Worm (Caenorhabditis elegans) whole organism, L1 larva: Measurements from ENCODE around the gene calu-1.
A peak's percentile ranks its signal among the peaks of the same experiment; 100 is the strongest.

ENCODE experiments used
- C04F5.9 ChIP-seq: sonication (generic microtip); optimal IDR thresholded peaks from 2 replicates; lab custom pipeline; 2016; ENCODE audit warnings: missing genetic modification characterization, missing compliant biosample characterization
- C34B4.2 ChIP-seq: sonication (generic microtip); optimal IDR thresholded peaks from 2 replicates; lab custom pipeline; 2017; ENCODE audit warnings: mild to moderate bottlenecking, missing genetic modification characterization, missing compliant biosample characterization
- alr-1 ChIP-seq: fragments of 200-800 bp; sonication (Bioruptor generic); optimal IDR thresholded peaks from 2 replicates; lab custom pipeline; 2018; ENCODE audit warnings: borderline replicate concordance, mild to moderate bottlenecking, missing genetic modification characterization, missing compliant biosample characterization
- blmp-1 ChIP-seq: fragments of 150-350 bp; optimal IDR thresholded peaks from 2 replicates; lab custom pipeline; 2014; ENCODE audit warnings: missing biosample characterization, missing genetic modification characterization
- ceh-63 ChIP-seq: fragments of 200-800 bp; sonication (Bioruptor generic); optimal IDR thresholded peaks from 2 replicates; lab custom pipeline; 2018; ENCODE audit warnings: mild to moderate bottlenecking, missing genetic modification characterization, missing compliant biosample characterization
- ceh-8 ChIP-seq: fragments of 200-800 bp; sonication (Bioruptor generic); optimal IDR thresholded peaks from 2 replicates; lab custom pipeline; 2018; ENCODE audit warnings: mild to moderate bottlenecking, missing genetic modification characterization, moderate library complexity, missing compliant biosample characterization
- ceh-82 ChIP-seq, 3 experiments: fragments of 150-350 bp in 1 of 3; sonication (generic microtip) in 2 of 3; optimal IDR thresholded peaks; 2 replicates each; lab custom pipeline; 2014 to 2017; ENCODE audit warnings: missing biosample characterization in 3 of 3, missing genetic modification characterization in 3 of 3
- ceh-90 ChIP-seq: sonication (generic microtip); optimal IDR thresholded peaks from 2 replicates; lab custom pipeline; 2016; ENCODE audit warnings: missing genetic modification characterization, missing compliant biosample characterization
- dpl-1 ChIP-seq, 3 experiments: fragments of 150-350 bp in 2 of 3; sonication (generic microtip) in 1 of 3; optimal IDR thresholded peaks; 2 replicates each; lab custom pipeline; 2014 to 2017; ENCODE audit warnings: missing biosample characterization in 3 of 3, missing genetic modification characterization in 3 of 3, missing genetic modification reagents in 3 of 3
- efl-1 ChIP-seq, 4 experiments: fragments of 150-350 bp; optimal IDR thresholded peaks in 3 of 4; peaks in 1 of 4; 1 replicate in 1 of 4; 2 replicates in 3 of 4; lab custom pipeline; 2014; ENCODE audit warnings: missing biosample characterization in 2 of 4, missing genetic modification characterization in 2 of 4, missing genetic modification reagents in 2 of 4
- efl-3 ChIP-seq: fragments of 200-800 bp; sonication (Bioruptor generic); optimal IDR thresholded peaks from 2 replicates; lab custom pipeline; 2018; ENCODE audit warnings: mild to moderate bottlenecking, missing genetic modification characterization, missing compliant biosample characterization
- egl-13 ChIP-seq: sonication (generic microtip); optimal IDR thresholded peaks from 2 replicates; lab custom pipeline; 2016; ENCODE audit warnings: missing genotype, missing genetic modification reagents, missing genetic modification characterization, missing compliant biosample characterization
- egl-27 ChIP-seq, 2 experiments: fragments of 150-350 bp in 1 of 2; sonication (generic microtip); optimal IDR thresholded peaks; 3 replicates each; lab custom pipeline; 2017 to 2018; ENCODE audit warnings: missing biosample characterization in 2 of 2, missing genetic modification characterization in 2 of 2, missing genetic modification reagents in 2 of 2
- elt-3 ChIP-seq, 6 experiments: fragments of 150-350 bp in 1 of 6; sonication (generic microtip); optimal IDR thresholded peaks; 2 replicates each; lab custom pipeline; 2017 to 2018; ENCODE audit warnings: missing biosample characterization in 6 of 6, missing genetic modification characterization in 6 of 6, inconsistent platforms in 1 of 6
- fkh-10 ChIP-seq: sonication (generic microtip); optimal IDR thresholded peaks from 2 replicates; lab custom pipeline; 2017; ENCODE audit warnings: missing biosample characterization, missing genetic modification reagents, missing genetic modification characterization
- fkh-4 ChIP-seq: sonication (generic microtip); optimal IDR thresholded peaks from 2 replicates; lab custom pipeline; 2016; ENCODE audit warnings: missing compliant biosample characterization, missing genetic modification characterization, borderline replicate concordance
- fkh-8 ChIP-seq: sonication (generic microtip); optimal IDR thresholded peaks from 2 replicates; lab custom pipeline; 2016; ENCODE audit warnings: mild to moderate bottlenecking, missing genetic modification characterization, missing compliant biosample characterization
- fos-1 ChIP-seq: fragments of 150-350 bp; optimal IDR thresholded peaks from 2 replicates; lab custom pipeline; 2014; ENCODE audit warnings: missing biosample characterization, missing genetic modification characterization
- hlh-4 ChIP-seq: sonication (generic microtip); optimal IDR thresholded peaks from 2 replicates; lab custom pipeline; 2016; ENCODE audit warnings: mild to moderate bottlenecking, missing genetic modification characterization, missing compliant biosample characterization
- hpl-2 ChIP-seq: fragments of 150-350 bp; optimal IDR thresholded peaks from 2 replicates; lab custom pipeline; 2014; ENCODE audit warnings: missing biosample characterization, missing genetic modification reagents, missing genetic modification characterization
- irx-1 ChIP-seq: sonication (generic microtip); optimal IDR thresholded peaks from 2 replicates; lab custom pipeline; 2016; ENCODE audit warnings: missing genetic modification characterization, missing compliant biosample characterization
- isw-1 ChIP-seq: fragments of 200-800 bp; sonication (Bioruptor generic); IDR thresholded peaks from 2 replicates; pipeline ENCODE4 v1.3.6; 2022; ENCODE audit warnings: missing genetic modification characterization, missing compliant biosample characterization
- jun-1 ChIP-seq: fragments of 150-350 bp; optimal IDR thresholded peaks from 2 replicates; lab custom pipeline; 2014; ENCODE audit warnings: missing biosample characterization, missing genetic modification reagents, missing genetic modification characterization
- lin-14 ChIP-seq: fragments of 200-800 bp; sonication (Bioruptor generic); optimal IDR thresholded peaks from 2 replicates; lab custom pipeline; 2018; ENCODE audit warnings: mild to moderate bottlenecking, missing genetic modification characterization, moderate library complexity, missing compliant biosample characterization
- lir-3 ChIP-seq: sonication (generic microtip); optimal IDR thresholded peaks from 2 replicates; lab custom pipeline; 2016; ENCODE audit warnings: mild to moderate bottlenecking, missing genetic modification characterization, moderate library complexity, missing compliant biosample characterization; ENCODE audit not compliant: poor library complexity
- lsy-2 ChIP-seq, 2 experiments: fragments of 150-350 bp; optimal IDR thresholded peaks; 2 replicates each; lab custom pipeline; 2014; ENCODE audit warnings: missing biosample characterization in 2 of 2, missing genetic modification characterization in 2 of 2
- mdl-1 ChIP-seq, 2 experiments: fragments of 150-350 bp; optimal IDR thresholded peaks; 2 replicates each; lab custom pipeline; 2014 to 2017; ENCODE audit warnings: missing biosample characterization in 2 of 2, missing genetic modification characterization in 2 of 2, inconsistent platforms in 1 of 2
- mef-2 ChIP-seq: fragments of 150-350 bp; optimal IDR thresholded peaks from 2 replicates; lab custom pipeline; 2014; ENCODE audit warnings: missing biosample characterization, missing genetic modification characterization
- nhr-11 ChIP-seq: fragments of 150-350 bp; optimal IDR thresholded peaks from 2 replicates; lab custom pipeline; 2014; ENCODE audit warnings: missing biosample characterization, missing genetic modification characterization
- nhr-12 ChIP-seq: sonication (generic microtip); optimal IDR thresholded peaks from 2 replicates; lab custom pipeline; 2017; ENCODE audit warnings: missing biosample characterization, missing genetic modification characterization
- nhr-19 ChIP-seq: fragments of 200-800 bp; sonication (Bioruptor generic); conservative IDR thresholded peaks from 2 replicates; pipeline ENCODE4 v1.3.6; 2022; ENCODE audit warnings: missing genetic modification characterization, missing compliant biosample characterization
- nhr-20 ChIP-seq: sonication (generic microtip); optimal IDR thresholded peaks from 2 replicates; lab custom pipeline; 2016; ENCODE audit warnings: mild to moderate bottlenecking, missing genetic modification characterization, missing compliant biosample characterization
- nhr-28 ChIP-seq: fragments of 150-350 bp; optimal IDR thresholded peaks from 2 replicates; lab custom pipeline; 2014; ENCODE audit warnings: missing biosample characterization, missing genetic modification characterization
- nhr-76 ChIP-seq: sonication (generic microtip); optimal IDR thresholded peaks from 2 replicates; lab custom pipeline; 2017; ENCODE audit warnings: missing biosample characterization, missing genetic modification characterization
- nhr-77 ChIP-seq: fragments of 150-350 bp; optimal IDR thresholded peaks from 2 replicates; lab custom pipeline; 2014; ENCODE audit warnings: missing biosample characterization, missing genetic modification characterization
- nhr-85 ChIP-seq: sonication (generic microtip); peaks from one replicate; lab custom pipeline; 2016; ENCODE audit warnings: missing genetic modification characterization, inconsistent platforms, missing compliant biosample characterization
- pag-3 ChIP-seq: sonication (generic microtip); optimal IDR thresholded peaks from 2 replicates; lab custom pipeline; 2017; ENCODE audit warnings: missing genetic modification characterization, mild to moderate bottlenecking, missing compliant biosample characterization, antibody characterized with exemption, borderline replicate concordance; ENCODE audit not compliant: insufficient read depth
- snpc-4 ChIP-seq: fragments of 150-350 bp; optimal IDR thresholded peaks from 2 replicates; lab custom pipeline; 2014; ENCODE audit warnings: missing biosample characterization, missing genetic modification characterization
- snu-23 ChIP-seq: sonication (generic microtip); optimal IDR thresholded peaks from 2 replicates; lab custom pipeline; 2016; ENCODE audit warnings: missing genetic modification characterization, missing compliant biosample characterization
- sox-4 ChIP-seq: sonication (generic microtip); optimal IDR thresholded peaks from 2 replicates; lab custom pipeline; 2016; ENCODE audit warnings: missing genetic modification characterization, missing compliant biosample characterization
- sptf-1 ChIP-seq: fragments of 150-350 bp; optimal IDR thresholded peaks from 2 replicates; lab custom pipeline; 2014; ENCODE audit warnings: missing biosample characterization, missing genetic modification characterization
- tbx-2 ChIP-seq: sonication (generic microtip); optimal IDR thresholded peaks from 2 replicates; lab custom pipeline; 2016; ENCODE audit warnings: missing genetic modification characterization, missing compliant biosample characterization
- tlp-1 ChIP-seq: fragments of 150-350 bp; optimal IDR thresholded peaks from 2 replicates; lab custom pipeline; 2014; ENCODE audit warnings: missing biosample characterization, missing genetic modification characterization
- unc-130 ChIP-seq: fragments of 150-350 bp; optimal IDR thresholded peaks from 2 replicates; lab custom pipeline; 2017; ENCODE audit warnings: missing biosample characterization, missing genetic modification characterization, inconsistent platforms
- unc-62 ChIP-seq: fragments of 150-350 bp; optimal IDR thresholded peaks from 2 replicates; lab custom pipeline; 2014; ENCODE audit warnings: missing biosample characterization, missing genetic modification reagents, missing genetic modification characterization
- unc-98 ChIP-seq: fragments of 200-800 bp; sonication (Bioruptor generic); IDR thresholded peaks from 2 replicates; pipeline ENCODE4 v1.3.6; 2022; ENCODE audit warnings: missing genetic modification characterization, missing compliant biosample characterization
- vab-15 ChIP-seq: sonication (generic microtip); optimal IDR thresholded peaks from 2 replicates; lab custom pipeline; 2017; ENCODE audit warnings: missing genotype, mild to moderate bottlenecking, missing genetic modification characterization, missing compliant biosample characterization
- xbp-1 ChIP-seq: sonication (generic microtip); optimal IDR thresholded peaks from 2 replicates; lab custom pipeline; 2016; ENCODE audit warnings: missing genetic modification characterization, missing compliant biosample characterization
- zip-4 ChIP-seq: fragments of 200-800 bp; sonication (Bioruptor generic); optimal IDR thresholded peaks from 2 replicates; lab custom pipeline; 2018; ENCODE audit warnings: mild to moderate bottlenecking, missing genetic modification characterization, moderate library complexity, missing compliant biosample characterization

Gene calu-1

ce11 chrX:4961681-4962656, 8.7 kb downstream of the calu-1 start:
- TF ChIP-seq hlh-4 (tag; lab: Kevin White, UChicago) (no peak), blmp-1 (tag; lab: Kevin White, UChicago) (peak; percentile 6), nhr-28 (no peak), jun-1 (tag; lab: Kevin White, UChicago) (peak; percentile 81), alr-1 (tag; lab: Kevin White, UChicago) (no peak), elt-3 (tag; optimal IDR thresholded peaks at IDR 0.05; lab: Kevin White, UChicago) (no peak), nhr-20 (tag; lab: Kevin White, UChicago) (peak; percentile 48), isw-1 (GFP tag; lab: Robert Waterston, UW) (peak; percentile 41; the same call in 1 of the 2 replicates), fos-1 (tag; lab: Kevin White, UChicago) (no peak), tlp-1 (no peak), fkh-10 (GFP tag; lab: Kevin White, UChicago) (no peak), pag-3 (no peak), vab-15 (tag; lab: Kevin White, UChicago) (no peak), xbp-1 (peak; percentile 31), efl-3 (GFP tag; lab: Kevin White, UChicago) (no peak), fkh-8 (tag; lab: Kevin White, UChicago) (peak; percentile 73), nhr-11 (tag; lab: Kevin White, UChicago) (peak; percentile 22), mef-2 (tag; lab: Kevin White, UChicago) (no peak), hpl-2 (GFP tag; lab: Kevin White, UChicago) (no peak), mdl-1 (tag; optimal IDR thresholded peaks at IDR 0.05; lab: Kevin White, UChicago) (peak in 1 of 2 experiments; percentile 33), egl-13 (tag; lab: Kevin White, UChicago) (peak; percentile 35), tbx-2 (tag; lab: Kevin White, UChicago) (peak; percentile 60), sptf-1 (no peak), nhr-12 (no peak), sox-4 (tag; lab: Kevin White, UChicago) (no peak), lir-3 (no peak), ceh-82 (tag; optimal IDR thresholded peaks at IDR 0.05; lab: Kevin White, UChicago) (peak; percentile 12 to 64 (median 51)), nhr-77 (peak; percentile 56), unc-98 (GFP tag; lab: Robert Waterston, UW) (no peak), snu-23 (GFP tag; lab: Kevin White, UChicago) (peak; percentile 41), nhr-76 (tag; lab: Kevin White, UChicago) (no peak), fkh-4 (no peak), ceh-8 (GFP tag; lab: Kevin White, UChicago) (peak; percentile 49), lin-14 (peak; percentile 91), C34B4.2 (tag; lab: Kevin White, UChicago) (no peak), unc-62 (GFP tag; lab: Kevin White, UChicago) (no peak), egl-27 (tag; optimal IDR thresholded peaks at IDR 0.05; lab: Kevin White, UChicago) (peak in 1 of 2 experiments; percentile 49), zip-4 (GFP tag; lab: Kevin White, UChicago) (peak; percentile 37), nhr-19 (GFP tag; lab: Robert Waterston, UW) (peak; percentile 43; the same call in 1 of the 2 replicates), dpl-1 (GFP tag; optimal IDR thresholded peaks at IDR 0.05; lab: Kevin White, UChicago) (no peak), ceh-90 (tag; lab: Kevin White, UChicago) (peak; percentile 17), snpc-4 (tag; lab: Kevin White, UChicago) (no peak), efl-1 (optimal IDR thresholded peaks at IDR 0.05; lab: Kevin White, UChicago) (peak in 1 of 2 experiments; percentile 24), efl-1 (GFP tag; optimal IDR thresholded peaks at IDR 0.05 in 1 of 2; lab: Kevin White, UChicago) (peak in 1 of 2 experiments; percentile 67), lsy-2 (tag; optimal IDR thresholded peaks at IDR 0.05; lab: Kevin White, UChicago) (peak; percentile 42 to 65), ceh-63 (peak; percentile 52), irx-1 (tag; lab: Kevin White, UChicago) (peak; percentile 39), unc-130 (tag; lab: Kevin White, UChicago) (no peak), C04F5.9 (no peak), nhr-85 (tag; lab: Kevin White, UChicago) (peak; percentile 60)
